Worm (Caenorhabditis elegans) whole organism, midembryonic: ENCODE data around the gene Y50D4C.6.

ENCODE experiments used
- T22C8.4 ChIP-seq: fragments of 200-800 bp; sonication (Bioruptor generic); IDR thresholded peaks from 2 replicates; pipeline ENCODE4 v1.3.6; 2022; ENCODE audit warnings: missing genetic modification characterization, missing compliant biosample characterization
- cog-1 ChIP-seq: sonication (generic microtip); optimal IDR thresholded peaks from 2 replicates; lab custom pipeline; 2016; ENCODE audit warnings: missing genetic modification characterization, missing compliant biosample characterization
- flt-1 ChIP-seq: fragments of 200-800 bp; sonication (Bioruptor generic); IDR thresholded peaks from 2 replicates; pipeline ENCODE4 v1.3.6; 2022; ENCODE audit warnings: missing genetic modification characterization, missing compliant biosample characterization
- klf-2 ChIP-seq: fragments of 200-800 bp; sonication (Bioruptor generic); conservative IDR thresholded peaks from 2 replicates; pipeline ENCODE4 v1.3.6; 2022; ENCODE audit warnings: missing genetic modification reagents, missing genetic modification characterization, missing compliant biosample characterization
- med-1 ChIP-seq: sonication (generic microtip); optimal IDR thresholded peaks from 2 replicates; lab custom pipeline; 2017; ENCODE audit warnings: missing genetic modification characterization, mild to moderate bottlenecking, missing compliant biosample characterization, antibody characterized with exemption, missing genetic modification reagents; ENCODE audit not compliant: insufficient read depth
- ref-1 ChIP-seq: fragments of 200-800 bp; sonication (Bioruptor generic); conservative IDR thresholded peaks from 2 replicates; pipeline ENCODE4 v1.3.6; 2022; ENCODE audit warnings: missing genetic modification reagents, missing genetic modification characterization, missing compliant biosample characterization
- tab-1 ChIP-seq: fragments of 200-800 bp; sonication (Bioruptor generic); IDR thresholded peaks from 2 replicates; pipeline ENCODE4 v1.3.6; 2022; ENCODE audit warnings: missing genetic modification characterization, missing compliant biosample characterization
- ztf-29 ChIP-seq: fragments of 200-800 bp; sonication (Bioruptor generic); IDR thresholded peaks from 2 replicates; pipeline ENCODE4 v1.3.6; 2022; ENCODE audit warnings: missing genetic modification reagents, missing genetic modification characterization, missing compliant biosample characterization

DNA sequence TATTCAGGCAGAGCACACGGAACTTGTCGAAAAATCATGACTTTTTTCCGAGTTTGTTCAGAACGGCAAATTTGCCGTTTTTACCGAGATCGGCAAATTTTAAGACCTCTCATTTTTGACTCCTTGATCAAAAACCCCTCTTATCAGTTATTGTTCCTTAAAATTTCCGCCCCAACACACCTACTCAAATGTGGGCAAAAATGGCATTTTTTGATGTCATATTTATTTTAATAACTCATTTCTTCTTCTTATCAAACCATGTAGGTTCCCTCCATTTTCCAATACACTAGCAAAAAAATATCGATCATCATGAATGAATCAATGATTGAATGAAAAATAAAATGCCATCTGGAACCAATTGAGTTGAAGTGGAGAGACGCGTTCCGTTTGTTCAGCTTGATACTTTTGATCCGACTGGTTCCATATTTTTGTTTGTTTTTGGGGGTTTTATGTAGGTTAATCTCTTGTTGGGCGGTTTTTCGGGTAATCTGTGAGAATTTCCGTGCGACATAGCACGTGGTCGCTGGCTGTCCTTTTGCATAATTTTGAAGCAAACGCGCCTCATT is 26.9 kb upstream of the Y50D4C.6 start:
- no peak for TF ChIP-seq ztf-29
- no peak for TF ChIP-seq klf-2
- TF ChIP-seq T22C8.4 (GFP tag; lab: Robert Waterston, UW), result no peak
- TF ChIP-seq tab-1 (GFP tag; lab: Robert Waterston, UW), result no peak
- no peak for TF ChIP-seq flt-1
- no peak for TF ChIP-seq cog-1 (tag; lab: Kevin White, UChicago)
- no peak for TF ChIP-seq med-1 (GFP tag; lab: Kevin White, UChicago)
- no peak for TF ChIP-seq ref-1 (GFP tag; lab: Robert Waterston, UW)
